Comparison of ENCODE assay signal across 1 fruit fly cellular context in genomic region chr3L:11402305-11402704, dm6.
A peak's percentile ranks its signal among the peaks of the same experiment; 100 is the strongest.
TF ChIP-seq lines count a peak whose summit lies in the region.

No protein-coding gene starts in this region.

TF ChIP-seq in whole organism, embryonic, 481 proteins besides CTCF, POLR2A, EP300 and RAD21 (continued from another document and continues in another):
- TF ChIP-seq Oli (tag; optimal IDR thresholded peaks at IDR 0.05; lab: Kevin White, UChicago) (peak; percentile 2), seq (GFP tag; IDR thresholded peaks at IDR 0.05; lab: Robert Waterston, UW) (0 out of 2 replicates have a peak, but pooled peaks have one; percentile 24), Jarid2 (GFP tag; optimal IDR thresholded peaks at IDR 0.05; lab: Kevin White, UChicago) (no peak), CG14014 (GFP tag; IDR thresholded peaks at IDR 0.05; lab: Robert Waterston, UW) (peak; percentile 50), CG34224 (GFP tag; IDR thresholded peaks at IDR 0.05; lab: Robert Waterston, UW; ENCODE audit: partially characterized antibody) (no peak), CoRest (tag; optimal IDR thresholded peaks at IDR 0.05; lab: Kevin White, UChicago) (peak; percentile 2), CG7745 (tag; optimal IDR thresholded peaks at IDR 0.05; lab: Kevin White, UChicago) (no peak), CG2875 (GFP tag; optimal IDR thresholded peaks at IDR 0.05; lab: Kevin White, UChicago) (no peak), fd3F (GFP tag; optimal IDR thresholded peaks at IDR 0.05; lab: Kevin White, UChicago) (no peak), CG18599 (GFP tag; optimal IDR thresholded peaks at IDR 0.05; lab: Kevin White, UChicago) (peak; percentile 79), H15 (GFP tag; IDR thresholded peaks at IDR 0.05; lab: Robert Waterston, UW) (0 out of 3 replicates have a peak, but pooled peaks have one; percentile 27), CG8924 (tag; optimal IDR thresholded peaks at IDR 0.05; lab: Kevin White, UChicago) (peak; percentile 28), Myb (GFP tag; optimal IDR thresholded peaks at IDR 0.05; lab: Kevin White, UChicago) (no peak), prd (optimal IDR thresholded peaks at IDR 0.05; lab: Kevin White, UChicago) (no peak), prd (GFP tag; IDR thresholded peaks at IDR 0.05; lab: Robert Waterston, UW) (peak; percentile 66), en (GFP tag; optimal IDR thresholded peaks at IDR 0.05; lab: Kevin White, UChicago) (no peak), dmrt99B (tag; optimal IDR thresholded peaks at IDR 0.05; lab: Kevin White, UChicago) (peak; percentile 60), grau (tag; optimal IDR thresholded peaks at IDR 0.05; lab: Kevin White, UChicago) (peak; percentile 36), Oaz (GFP tag; IDR thresholded peaks at IDR 0.05; lab: Robert Waterston, UW) (no peak), tup (GFP tag; optimal IDR thresholded peaks at IDR 0.05; lab: Kevin White, UChicago) (peak; percentile 8), scrt (GFP tag; optimal IDR thresholded peaks at IDR 0.05; lab: Kevin White, UChicago) (peak; percentile 74), gcm2 (GFP tag; optimal IDR thresholded peaks at IDR 0.05; lab: Kevin White, UChicago) (no peak), NfI (GFP tag; optimal IDR thresholded peaks at IDR 0.05; lab: Kevin White, UChicago) (peak; percentile 20), CG4404 (GFP tag; IDR thresholded peaks at IDR 0.05; lab: Robert Waterston, UW) (0 out of 2 replicates have a peak, but pooled peaks have one; percentile 19), CG31441 (GFP tag; IDR thresholded peaks at IDR 0.05; lab: Robert Waterston, UW) (0 out of 2 replicates have a peak, but pooled peaks have one; percentile 18), CG2678 (tag; optimal IDR thresholded peaks at IDR 0.05; lab: Kevin White, UChicago) (peak; percentile 43), CG9215 (GFP tag; IDR thresholded peaks at IDR 0.05; lab: Robert Waterston, UW) (0 out of 2 replicates have a peak, but pooled peaks have one; percentile 19), CG10979 (tag; optimal IDR thresholded peaks at IDR 0.05; lab: Kevin White, UChicago) (peak; percentile 20), lilli (GFP tag; optimal IDR thresholded peaks at IDR 0.05; lab: Kevin White, UChicago) (peak; percentile 56), bab2 (GFP tag; optimal IDR thresholded peaks at IDR 0.05; lab: Kevin White, UChicago) (peak; percentile 31), Fer1 (GFP tag; optimal IDR thresholded peaks at IDR 0.05; lab: Kevin White, UChicago) (peak; percentile 56), sens (GFP tag; lab: Kevin White, UChicago) (peak; percentile 88), Xrp1 (GFP tag; IDR thresholded peaks at IDR 0.05; lab: Robert Waterston, UW) (peak; percentile 70; the same call in 1 of the 2 replicates), gem (tag; optimal IDR thresholded peaks at IDR 0.05; lab: Kevin White, UChicago) (peak; percentile 32), CG8388 (GFP tag; optimal IDR thresholded peaks at IDR 0.05; lab: Kevin White, UChicago) (peak; percentile 1), CG12155 (GFP tag; optimal IDR thresholded peaks at IDR 0.05; lab: Kevin White, UChicago) (no peak), bsh (GFP tag; optimal IDR thresholded peaks at IDR 0.05; lab: Kevin White, UChicago) (peak in 1 of 2 experiments; percentile 30), Fer2 (tag; optimal IDR thresholded peaks at IDR 0.05; lab: Kevin White, UChicago) (no peak), CG7372 (GFP tag; IDR thresholded peaks at IDR 0.05; lab: Robert Waterston, UW) (no peak), lmd (GFP tag; IDR thresholded peaks at IDR 0.05; lab: Robert Waterston, UW) (peak; percentile 31; the same call in 1 of the 2 replicates), Rfx (GFP tag; IDR thresholded peaks at IDR 0.05; lab: Robert Waterston, UW) (peak; percentile 57), CG7556 (GFP tag; optimal IDR thresholded peaks at IDR 0.05; lab: Kevin White, UChicago) (peak; percentile 9), exex (tag; optimal IDR thresholded peaks at IDR 0.05; lab: Kevin White, UChicago) (no peak), CG2712 (tag; optimal IDR thresholded peaks at IDR 0.05; lab: Kevin White, UChicago) (peak; percentile 37), Atf6 (GFP tag; IDR thresholded peaks at IDR 0.05; lab: Robert Waterston, UW) (0 out of 2 replicates have a peak, but pooled peaks have one; percentile 17), Hmr (GFP tag; optimal IDR thresholded peaks at IDR 0.05; lab: Kevin White, UChicago) (peak; percentile 54), Blimp-1 (GFP tag; optimal IDR thresholded peaks at IDR 0.05; lab: Kevin White, UChicago) (peak; percentile 32), D19B (GFP tag; optimal IDR thresholded peaks at IDR 0.05; lab: Kevin White, UChicago) (peak; percentile 74), Gug (GFP tag; IDR thresholded peaks at IDR 0.05; lab: Robert Waterston, UW) (peak; percentile 34; the same call in 1 of the 4 replicates), row (GFP tag; IDR thresholded peaks at IDR 0.05; lab: Robert Waterston, UW) (peak; percentile 70), CG6689 (GFP tag; IDR thresholded peaks at IDR 0.05; lab: Robert Waterston, UW) (no peak), CG17361 (GFP tag; IDR thresholded peaks at IDR 0.05; lab: Robert Waterston, UW) (peak; percentile 29; the same call in 1 of the 3 replicates), slbo (GFP tag; IDR thresholded peaks at IDR 0.05; lab: Robert Waterston, UW) (peak; percentile 61), CG4730 (GFP tag; IDR thresholded peaks at IDR 0.05; lab: Robert Waterston, UW) (no peak), phol (tag; optimal IDR thresholded peaks at IDR 0.05; lab: Kevin White, UChicago) (peak; percentile 26), CG42726 (GFP tag; IDR thresholded peaks at IDR 0.05; lab: Robert Waterston, UW; ENCODE audit: partially characterized antibody) (no peak), Ets97D (GFP tag; optimal IDR thresholded peaks at IDR 0.05; lab: Kevin White, UChicago) (no peak), chif (GFP tag; optimal IDR thresholded peaks at IDR 0.05; lab: Kevin White, UChicago) (peak in 1 of 2 experiments; percentile 1), danr (GFP tag; IDR thresholded peaks at IDR 0.05; lab: Robert Waterston, UW) (no peak), CG14441 (GFP tag; IDR thresholded peaks at IDR 0.05; lab: Robert Waterston, UW) (0 out of 2 replicates have a peak, but pooled peaks have one; percentile 31), CG32767 (GFP tag; IDR thresholded peaks at IDR 0.05; lab: Robert Waterston, UW) (0 out of 2 replicates have a peak, but pooled peaks have one; percentile 50), ewg (GFP tag; optimal IDR thresholded peaks at IDR 0.05; lab: Kevin White, UChicago) (peak; percentile 2), fd96Cb (tag; optimal IDR thresholded peaks at IDR 0.05; lab: Kevin White, UChicago) (peak; percentile 32), Ada2b (GFP tag; IDR thresholded peaks at IDR 0.05; lab: Robert Waterston, UW) (peak; percentile 54; the same call in 1 of the 2 replicates), CG13296 (GFP tag; optimal IDR thresholded peaks at IDR 0.05; lab: Kevin White, UChicago) (peak; percentile 2), CG12071 (GFP tag; optimal IDR thresholded peaks at IDR 0.05; lab: Kevin White, UChicago) (peak; percentile 30), ci (GFP tag; IDR thresholded peaks at IDR 0.05; lab: Robert Waterston, UW) (peak; percentile 36; the same call in 1 of the 3 replicates), CG14050 (GFP tag; IDR thresholded peaks at IDR 0.05; lab: Robert Waterston, UW) (no peak), repo (GFP tag; optimal IDR thresholded peaks at IDR 0.05; lab: Kevin White, UChicago) (no peak), CG9727 (GFP tag; optimal IDR thresholded peaks at IDR 0.05; lab: Kevin White, UChicago) (peak; percentile 22), CG17385 (GFP tag; optimal IDR thresholded peaks at IDR 0.05; lab: Kevin White, UChicago) (no peak), CG1603 (tag; optimal IDR thresholded peaks at IDR 0.05; lab: Kevin White, UChicago) (peak; percentile 1), Aef1 (GFP tag; IDR thresholded peaks at IDR 0.05; lab: Robert Waterston, UW) (peak; percentile 50; the same call in 2 of the 3 replicates), CG12391 (tag; optimal IDR thresholded peaks at IDR 0.05; lab: Kevin White, UChicago) (peak; percentile 37), gcm (GFP tag; optimal IDR thresholded peaks at IDR 0.05; lab: Kevin White, UChicago) (no peak), z (GFP tag; IDR thresholded peaks at IDR 0.05; lab: Robert Waterston, UW) (no peak), Fer3 (tag; optimal IDR thresholded peaks at IDR 0.05; lab: Kevin White, UChicago) (peak; percentile 55), bcd (GFP tag; optimal IDR thresholded peaks at IDR 0.05; lab: Kevin White, UChicago) (peak; percentile 5), Hr51 (GFP tag; optimal IDR thresholded peaks at IDR 0.05; lab: Kevin White, UChicago) (peak in 1 of 2 experiments; percentile 46), dysf (GFP tag; IDR thresholded peaks at IDR 0.05; lab: Robert Waterston, UW) (peak; percentile 62; the same call in 1 of the 3 replicates), CG7839 (tag; optimal IDR thresholded peaks at IDR 0.05; lab: Kevin White, UChicago) (peak; percentile 9), sob (GFP tag; IDR thresholded peaks at IDR 0.05; lab: Robert Waterston, UW) (peak; percentile 7; the same call in 1 of the 2 replicates), CG11247 (GFP tag; IDR thresholded peaks at IDR 0.05; lab: Robert Waterston, UW) (0 out of 2 replicates have a peak, but pooled peaks have one; percentile 10), ara (GFP tag; IDR thresholded peaks at IDR 0.05; lab: Robert Waterston, UW) (0 out of 2 replicates have a peak, but pooled peaks have one; percentile 41), CG15514 (GFP tag; optimal IDR thresholded peaks at IDR 0.05; lab: Kevin White, UChicago) (peak; percentile 27), CG4328 (GFP tag; optimal IDR thresholded peaks at IDR 0.05; lab: Kevin White, UChicago) (no peak), CG12769 (tag; optimal IDR thresholded peaks at IDR 0.05; lab: Kevin White, UChicago) (peak; percentile 56), HHEX (GFP tag; optimal IDR thresholded peaks at IDR 0.05; lab: Kevin White, UChicago) (peak; percentile 36), Ptx1 (GFP tag; IDR thresholded peaks at IDR 0.05; lab: Robert Waterston, UW) (peak; percentile 53), ind (GFP tag; optimal IDR thresholded peaks at IDR 0.05; lab: Kevin White, UChicago) (peak; percentile 42), CG8089 (GFP tag; optimal IDR thresholded peaks at IDR 0.05; lab: Kevin White, UChicago) (no peak), CG10147 (GFP tag; optimal IDR thresholded peaks at IDR 0.05; lab: Kevin White, UChicago) (peak; percentile 28), oc (tag; optimal IDR thresholded peaks at IDR 0.05; lab: Kevin White, UChicago) (no peak), ems (GFP tag; optimal IDR thresholded peaks at IDR 0.05; lab: Kevin White, UChicago) (peak; percentile 13), zen2 (GFP tag; IDR thresholded peaks at IDR 0.05; lab: Robert Waterston, UW; ENCODE audit: partially characterized antibody) (no peak), CG3281 (GFP tag; optimal IDR thresholded peaks at IDR 0.05; lab: Kevin White, UChicago) (peak; percentile 11), zfh2 (GFP tag; optimal IDR thresholded peaks at IDR 0.05; lab: Kevin White, UChicago) (peak; percentile 9), Poxn (GFP tag; IDR thresholded peaks at IDR 0.05; lab: Robert Waterston, UW) (no peak), Med (GFP tag; lab: Kevin White, UChicago) (peak; percentile 84), CG1792 (GFP tag; optimal IDR thresholded peaks at IDR 0.05; lab: Kevin White, UChicago) (no peak), D19A (tag; optimal IDR thresholded peaks at IDR 0.05; lab: Kevin White, UChicago) (peak; percentile 9), CG6272 (GFP tag; IDR thresholded peaks at IDR 0.05; lab: Robert Waterston, UW) (peak; percentile 25; the same call in 1 of the 2 replicates), CG32772 (GFP tag; IDR thresholded peaks at IDR 0.05; lab: Robert Waterston, UW) (peak; percentile 37), Usf (GFP tag; optimal IDR thresholded peaks at IDR 0.05; lab: Kevin White, UChicago) (no peak), dpn (GFP tag; optimal IDR thresholded peaks at IDR 0.05; lab: Kevin White, UChicago) (peak in 1 of 2 experiments; percentile 10), CG16813 (GFP tag; IDR thresholded peaks at IDR 0.05; lab: Robert Waterston, UW; ENCODE audit: partially characterized antibody) (no peak), TFAM (GFP tag; optimal IDR thresholded peaks at IDR 0.05; lab: Kevin White, UChicago) (no peak), PHDP (tag; optimal IDR thresholded peaks at IDR 0.05; lab: Kevin White, UChicago) (peak; percentile 8), CG17359 (tag; optimal IDR thresholded peaks at IDR 0.05; lab: Kevin White, UChicago) (peak; percentile 55), tgo (GFP tag; IDR thresholded peaks at IDR 0.05; lab: Robert Waterston, UW) (peak; percentile 58; the same call in 2 of the 3 replicates), zfh1 (GFP tag; IDR thresholded peaks at IDR 0.05; lab: Robert Waterston, UW) (peak; percentile 40; the same call in 2 of the 3 replicates), CG8290 (GFP tag; optimal IDR thresholded peaks at IDR 0.05; lab: Kevin White, UChicago) (no peak), CG8290 (tag; optimal IDR thresholded peaks at IDR 0.05; lab: Kevin White, UChicago) (peak in 1 of 2 experiments; percentile 30), Sox102F (GFP tag; optimal IDR thresholded peaks at IDR 0.05; lab: Kevin White, UChicago) (no peak), cwo (GFP tag; optimal IDR thresholded peaks at IDR 0.05; lab: Kevin White, UChicago) (peak; percentile 28), MBD-R2 (GFP tag; IDR thresholded peaks at IDR 0.05; lab: Robert Waterston, UW) (peak; percentile 9; the same call in 1 of the 2 replicates), lab (GFP tag; optimal IDR thresholded peaks at IDR 0.05; lab: Kevin White, UChicago) (peak; percentile 79), CG16815 (GFP tag; optimal IDR thresholded peaks at IDR 0.05; lab: Kevin White, UChicago) (no peak), stc (GFP tag; IDR thresholded peaks at IDR 0.05; lab: Robert Waterston, UW) (0 out of 2 replicates have a peak, but pooled peaks have one; percentile 29), CG11504 (tag; optimal IDR thresholded peaks at IDR 0.05; lab: Kevin White, UChicago) (peak; percentile 53), crc (GFP tag; optimal IDR thresholded peaks at IDR 0.05; lab: Kevin White, UChicago) (no peak), CG1602 (GFP tag; optimal IDR thresholded peaks at IDR 0.05; lab: Kevin White, UChicago) (no peak), so (GFP tag; IDR thresholded peaks at IDR 0.05; lab: Robert Waterston, UW) (0 out of 3 replicates have a peak, but pooled peaks have one; percentile 39), caup (GFP tag; optimal IDR thresholded peaks at IDR 0.05; lab: Kevin White, UChicago; ENCODE audit: severe bottlenecking) (peak; percentile 39), CG11695 (GFP tag; IDR thresholded peaks at IDR 0.05; lab: Robert Waterston, UW) (0 out of 3 replicates have a peak, but pooled peaks have one; percentile 43), CG3065 (GFP tag; optimal IDR thresholded peaks at IDR 0.05; lab: Kevin White, UChicago) (no peak), CG6813 (GFP tag; optimal IDR thresholded peaks at IDR 0.05; lab: Kevin White, UChicago) (peak; percentile 28)
